Fruit fly (Drosophila melanogaster) whole organism, wandering third instar larva: ENCODE results near the gene ImpL2.

Experiments
- Abd-B ChIP-seq: fragments of >200 bp; optimal IDR thresholded peaks from 2 replicates; lab custom pipeline; 2017; ENCODE audit warnings: missing biosample characterization, missing genetic modification characterization
- CG9705 ChIP-seq: fragments of 200-800 bp; sonication (Bioruptor generic); optimal IDR thresholded peaks from 2 replicates; lab custom pipeline; 2018; ENCODE audit warnings: missing biosample characterization, mild to moderate bottlenecking, missing genetic modification characterization
- CrebA ChIP-seq: fragments of 200-800 bp; sonication (Bioruptor generic); optimal IDR thresholded peaks from 2 replicates; lab custom pipeline; 2016; ENCODE audit warnings: missing biosample characterization, mild to moderate bottlenecking, missing genetic modification characterization, borderline replicate concordance
- Dif ChIP-seq: fragments of 200-275, 200-300 bp; sonication (Bioruptor generic); optimal IDR thresholded peaks from 2 replicates; lab custom pipeline; 2018; ENCODE audit warnings: missing biosample characterization, missing genetic modification characterization; ENCODE audit not compliant: partially characterized antibody
- GATAd ChIP-seq: sonication (Bioruptor generic); optimal IDR thresholded peaks from 2 replicates; lab custom pipeline; 2016; ENCODE audit warnings: missing biosample characterization, missing genetic modification characterization
- HLH106 ChIP-seq: fragments of 200-800 bp; optimal IDR thresholded peaks from 3 replicates; lab custom pipeline; 2019; ENCODE audit warnings: missing biosample characterization, mild to moderate bottlenecking, missing genetic modification characterization, moderate library complexity
- Hnf4 ChIP-seq: fragments of 200-800 bp; sonication (Bioruptor generic); optimal IDR thresholded peaks from 2 replicates; lab custom pipeline; 2016; ENCODE audit warnings: missing biosample characterization, mild to moderate bottlenecking, missing genetic modification characterization
- Hr83 ChIP-seq: fragments of 200-300 bp; sonication (Bioruptor generic); optimal IDR thresholded peaks from 2 replicates; lab custom pipeline; 2016; ENCODE audit warnings: missing biosample characterization, mild to moderate bottlenecking, missing genetic modification characterization, moderate library complexity; ENCODE audit not compliant: poor library complexity, severe bottlenecking
- Jra ChIP-seq: sonication (Bioruptor generic); optimal IDR thresholded peaks from 2 replicates; lab custom pipeline; 2016; ENCODE audit warnings: missing biosample characterization, missing genetic modification characterization
- Mio ChIP-seq: sonication (Bioruptor generic); optimal IDR thresholded peaks from 2 replicates; lab custom pipeline; 2016; ENCODE audit warnings: missing biosample characterization, missing genetic modification characterization
- N ChIP-seq: fragments of >200 bp; optimal IDR thresholded peaks from 2 replicates; lab custom pipeline; 2018; ENCODE audit warnings: missing biosample characterization, missing external identifiers, missing genetic modification characterization
- OdsH ChIP-seq: fragments of 200-800 bp; sonication (Bioruptor generic); optimal IDR thresholded peaks from 2 replicates; lab custom pipeline; 2016; ENCODE audit warnings: missing biosample characterization, mild to moderate bottlenecking, missing genetic modification characterization
- Sp1 ChIP-seq: fragments of 200-800 bp; sonication (Bioruptor generic); optimal IDR thresholded peaks from 3 replicates; lab custom pipeline; 2019; ENCODE audit warnings: missing biosample characterization, mild to moderate bottlenecking, missing genetic modification characterization, moderate library complexity
- Vsx2 ChIP-seq: fragments of 200-300, 225-300 bp; sonication (Bioruptor generic); optimal IDR thresholded peaks from 2 replicates; lab custom pipeline; 2018; ENCODE audit warnings: missing biosample characterization, missing genetic modification characterization; ENCODE audit not compliant: partially characterized antibody
- br ChIP-seq: fragments of 200-800 bp; sonication (Bioruptor generic); optimal IDR thresholded peaks from 2 replicates; lab custom pipeline; 2016; ENCODE audit warnings: missing biosample characterization, missing genetic modification characterization
- brk ChIP-seq: fragments of 200-800 bp; sonication (Bioruptor generic); optimal IDR thresholded peaks from 2 replicates; lab custom pipeline; 2016; ENCODE audit warnings: missing biosample characterization, mild to moderate bottlenecking, missing genetic modification characterization
- dl ChIP-seq, 2 experiments: fragments of 175-275, 200-275 bp in 1 of 2; fragments of 200-275 bp in 1 of 2; sonication (Bioruptor generic); optimal IDR thresholded peaks; lab custom pipeline; 2018; ENCODE audit warnings: mild to moderate bottlenecking in 2 of 2, missing biosample characterization in 2 of 2, missing genetic modification characterization in 2 of 2, moderate library complexity in 2 of 2; ENCODE audit not compliant: partially characterized antibody in 2 of 2, insufficient read depth in 1 of 2
- foxo ChIP-seq, 2 experiments: fragments of 200-800 bp; sonication (Bioruptor generic); optimal IDR thresholded peaks; 2 replicates in 1 of 2; 3 replicates in 1 of 2; lab custom pipeline; 2016 to 2017; ENCODE audit warnings: missing biosample characterization in 2 of 2, missing genetic modification characterization in 2 of 2
- h ChIP-seq: fragments of 200-800 bp; sonication (Bioruptor generic); optimal IDR thresholded peaks from 3 replicates; lab custom pipeline; 2016; ENCODE audit warnings: missing biosample characterization, mild to moderate bottlenecking, missing genetic modification characterization
- jim ChIP-seq: fragments of 175-275, 200-325 bp; sonication (Bioruptor generic); optimal IDR thresholded peaks from 2 replicates; lab custom pipeline; 2016; ENCODE audit warnings: missing biosample characterization, mild to moderate bottlenecking, missing genetic modification characterization
- pan ChIP-seq: fragments of >200 bp; optimal IDR thresholded peaks from 2 replicates; lab custom pipeline; 2017
- psq ChIP-seq: fragments of 200-800 bp; sonication (Bioruptor generic); optimal IDR thresholded peaks from 3 replicates; lab custom pipeline; 2017; ENCODE audit warnings: missing biosample characterization, mild to moderate bottlenecking, missing genetic modification characterization, moderate library complexity
- rgr ChIP-seq: fragments of 200-800 bp; sonication (Bioruptor generic); optimal IDR thresholded peaks from 3 replicates; lab custom pipeline; 2016; ENCODE audit warnings: missing biosample characterization, mild to moderate bottlenecking, missing genetic modification characterization
- sv ChIP-seq: fragments of 200-800 bp; sonication (Bioruptor generic); optimal IDR thresholded peaks from 3 replicates; lab custom pipeline; 2016; ENCODE audit warnings: missing biosample characterization, missing genetic modification characterization
- tai ChIP-seq: sonication (Bioruptor generic); optimal IDR thresholded peaks from 2 replicates; lab custom pipeline; 2016; ENCODE audit warnings: missing biosample characterization, missing genetic modification characterization
- usp ChIP-seq: fragments of >200 bp; optimal IDR thresholded peaks from 2 replicates; lab custom pipeline; 2017; ENCODE audit warnings: missing biosample characterization, missing genetic modification characterization
- woc ChIP-seq: sonication (Bioruptor generic); optimal IDR thresholded peaks from 2 replicates; lab custom pipeline; 2016; ENCODE audit warnings: missing biosample characterization, mild to moderate bottlenecking, missing genetic modification characterization

The ImpL2 gene

DNA sequence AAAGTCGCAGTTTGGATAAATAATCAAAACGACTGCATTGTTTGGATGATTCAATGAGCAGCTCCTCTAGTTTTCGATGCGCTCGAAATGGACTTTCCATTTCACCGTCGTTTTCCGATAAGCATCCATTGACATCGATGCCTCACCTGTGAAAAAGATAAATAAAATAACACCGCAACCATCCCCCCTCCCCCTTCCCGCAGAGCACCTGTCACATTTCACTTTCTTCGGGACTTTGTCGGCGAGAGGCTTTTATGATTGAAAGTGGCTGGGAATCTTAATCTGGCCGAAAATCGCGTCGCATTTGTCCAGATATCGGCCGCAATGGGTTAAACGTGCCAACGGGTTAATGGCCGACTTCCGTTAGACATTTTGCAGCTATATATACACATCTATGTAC lies 33.3 kb upstream of the ImpL2 start:
- no peak for TF ChIP-seq psq (GFP tag; lab: Kevin White, UChicago)
- no peak for TF ChIP-seq Hr83 (GFP tag; lab: Kevin White, UChicago)
- no peak for TF ChIP-seq Vsx2 (GFP tag; lab: Kevin White, UChicago)
- TF ChIP-seq CG9705 (GFP tag; lab: Kevin White, UChicago) = no peak
- TF ChIP-seq brk (GFP tag; lab: Kevin White, UChicago) = no peak
- TF ChIP-seq Abd-B (GFP tag; lab: Kevin White, UChicago) = no peak
- TF ChIP-seq rgr (GFP tag; lab: Kevin White, UChicago) = no peak
- no peak for TF ChIP-seq jim (GFP tag; lab: Kevin White, UChicago)
- TF ChIP-seq Hnf4 (GFP tag; lab: Kevin White, UChicago) = no peak
- no peak for TF ChIP-seq HLH106 (tag; lab: Kevin White, UChicago)
- TF ChIP-seq foxo (GFP tag; optimal IDR thresholded peaks at IDR 0.05; lab: Kevin White, UChicago) = no peak
- TF ChIP-seq dl (GFP tag; optimal IDR thresholded peaks at IDR 0.05; lab: Kevin White, UChicago; ENCODE audit: insufficient read depth in 1 of 2, partially characterized antibody in 2 of 2) = no peak
- TF ChIP-seq, all 38 proteins: peak for 0

DNA sequence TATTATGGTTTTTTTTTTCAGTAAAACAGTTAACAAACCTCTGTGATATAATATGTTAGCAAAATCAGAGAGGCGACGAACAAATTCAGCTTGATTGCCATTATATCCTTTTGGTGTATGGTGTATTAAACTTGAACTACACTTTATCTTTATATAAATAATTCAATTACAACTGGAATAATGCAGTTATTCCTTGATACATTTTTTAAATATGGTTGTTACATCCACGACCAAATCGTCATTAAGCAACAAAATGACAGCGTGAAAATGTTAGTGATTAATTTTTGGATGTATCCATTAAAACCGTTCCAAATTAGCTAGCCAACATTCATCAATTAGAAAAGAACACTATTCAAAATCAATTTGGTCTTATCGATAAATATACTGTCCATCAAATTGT lies 31.5 kb upstream of the ImpL2 start, which contains the start of gene CG33764:
Gene CG33764 (minus strand): TSS at position 101 of the 400 bp plus-strand sequence.
- TF ChIP-seq psq (GFP tag; lab: Kevin White, UChicago) = no peak
- TF ChIP-seq OdsH (GFP tag; lab: Kevin White, UChicago) = no peak
- TF ChIP-seq tai (GFP tag; lab: Kevin White, UChicago) = no peak
- TF ChIP-seq HLH106 (tag; lab: Kevin White, UChicago) = no peak
- TF ChIP-seq Mio = no peak
- TF ChIP-seq N (GFP tag; lab: Kevin White, UChicago) = no peak
- TF ChIP-seq sv (GFP tag; lab: Kevin White, UChicago) = no peak
- TF ChIP-seq Abd-B (GFP tag; lab: Kevin White, UChicago) = no peak
- TF ChIP-seq Sp1 = no peak
- no peak for TF ChIP-seq brk (GFP tag; lab: Kevin White, UChicago)
- no peak for TF ChIP-seq dl (GFP tag; optimal IDR thresholded peaks at IDR 0.05; lab: Kevin White, UChicago; ENCODE audit: insufficient read depth in 1 of 2, partially characterized antibody in 2 of 2)
- no peak for TF ChIP-seq Dif (GFP tag; lab: Kevin White, UChicago)
- TF ChIP-seq usp (GFP tag; lab: Kevin White, UChicago) = no peak
- TF ChIP-seq Jra (GFP tag; lab: Kevin White, UChicago) = no peak
- no peak for TF ChIP-seq woc
- TF ChIP-seq pan (lab: Kevin White, UChicago) = no peak
- TF ChIP-seq GATAd (GFP tag; lab: Kevin White, UChicago) = no peak
- TF ChIP-seq, all 38 proteins: peak for 0

DNA sequence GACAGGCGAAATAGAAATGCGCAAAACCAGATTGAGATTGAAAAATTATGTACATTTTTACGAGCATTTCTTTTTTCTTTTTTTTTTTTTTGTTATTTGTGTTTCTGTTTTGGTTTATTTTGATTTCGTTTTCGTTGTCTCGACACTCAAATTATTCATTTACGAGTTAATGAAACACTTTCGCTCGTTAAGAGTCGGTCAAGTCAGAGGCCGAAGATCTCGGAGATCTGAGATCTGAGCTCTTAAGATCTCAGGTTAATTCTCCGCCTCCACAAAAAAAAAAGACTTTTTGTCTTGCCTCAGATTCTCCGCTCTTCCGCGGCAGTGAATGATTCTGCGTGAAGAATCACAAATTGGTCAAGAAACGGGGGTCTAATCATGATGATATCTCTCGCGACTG lies 29.9 kb upstream of the ImpL2 start:
- no peak for TF ChIP-seq usp (GFP tag; lab: Kevin White, UChicago)
- TF ChIP-seq foxo (GFP tag; optimal IDR thresholded peaks at IDR 0.05; lab: Kevin White, UChicago) = no peak

DNA sequence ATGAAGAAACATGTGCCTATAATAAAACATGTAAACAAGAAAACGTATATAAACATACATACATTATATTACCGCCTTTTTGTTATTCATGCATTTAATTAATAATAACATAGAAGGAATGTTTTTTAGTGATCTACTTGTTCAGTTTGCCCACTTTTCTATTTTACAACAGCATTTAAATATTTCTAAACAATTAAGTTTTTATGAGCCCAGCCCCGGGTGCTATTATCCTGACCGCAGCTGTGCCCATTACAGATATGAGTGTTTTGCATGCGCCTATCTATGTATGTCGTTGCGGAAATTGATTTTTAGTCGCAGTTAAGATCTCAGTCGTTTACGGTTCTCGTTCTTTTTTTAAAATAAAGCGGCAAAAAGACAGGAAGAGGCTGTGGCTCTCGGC lies 29.0 kb upstream of the ImpL2 start:
- no peak for TF ChIP-seq Sp1

DNA sequence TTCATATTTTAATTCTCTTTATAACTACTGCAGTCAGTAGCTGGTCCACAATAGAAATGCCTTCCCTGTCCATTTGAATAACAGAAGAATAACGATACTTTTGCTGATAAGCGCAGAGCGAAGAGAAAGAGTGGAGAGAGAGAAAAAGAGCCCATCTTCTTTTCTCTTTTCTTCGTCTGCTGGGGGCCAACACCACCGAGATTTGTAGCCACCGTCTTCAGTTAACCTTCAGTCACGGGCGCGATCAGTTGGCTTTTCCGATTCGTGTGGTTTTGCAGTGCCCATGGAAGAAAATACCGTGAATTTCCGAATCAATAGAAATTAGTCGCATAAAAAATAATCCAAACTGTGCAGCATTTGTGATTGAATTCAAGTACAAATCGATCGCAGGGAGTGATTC lies 27.6 kb upstream of the ImpL2 start, which contains the start of gene CG1273:
Gene CG1273 (plus strand): TSS at position 218 of the 400 bp plus-strand sequence.
- no peak for TF ChIP-seq OdsH (GFP tag; lab: Kevin White, UChicago)
- no peak for TF ChIP-seq Jra (GFP tag; lab: Kevin White, UChicago)
- TF ChIP-seq usp (GFP tag; lab: Kevin White, UChicago) = no peak
- TF ChIP-seq, all 38 proteins: peak for 0

DNA sequence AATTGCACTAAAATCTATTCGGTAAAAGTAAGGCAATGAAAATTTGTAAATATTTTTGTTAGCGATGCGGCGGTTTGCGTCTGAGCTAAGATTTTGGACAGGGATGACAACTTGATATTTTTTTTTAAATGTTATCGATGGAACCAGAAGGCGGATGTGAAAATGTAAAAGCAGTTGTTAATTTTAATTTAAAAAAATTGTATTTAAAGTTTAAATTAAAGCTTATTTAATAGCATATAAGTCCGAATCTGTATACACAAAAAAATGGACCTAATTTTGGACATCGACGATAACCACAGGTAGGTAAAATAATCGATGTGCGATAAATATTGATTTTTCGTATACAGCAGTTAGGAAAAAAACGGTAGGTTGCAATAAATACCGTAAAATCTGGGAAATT lies 26.4 kb upstream of the ImpL2 start, which contains the start of the genes CG11586 and VhaM9.7-a:
Gene CG11586 (minus strand): TSS at position 87 of the 400 bp plus-strand sequence.
Gene VhaM9.7-a (plus strand): TSS at position 322 of the 400 bp plus-strand sequence.
- TF ChIP-seq h (GFP tag; lab: Kevin White, UChicago) (peak; percentile 9), N (GFP tag; lab: Kevin White, UChicago) (no peak), Jra (GFP tag; lab: Kevin White, UChicago) (peak; percentile 4), OdsH (GFP tag; lab: Kevin White, UChicago) (peak; percentile 1), CG9705 (GFP tag; lab: Kevin White, UChicago) (no peak), psq (GFP tag; lab: Kevin White, UChicago) (peak; percentile 4), CrebA (GFP tag; lab: Kevin White, UChicago) (no peak), rgr (GFP tag; lab: Kevin White, UChicago) (peak; percentile 18), usp (GFP tag; lab: Kevin White, UChicago) (no peak), foxo (GFP tag; optimal IDR thresholded peaks at IDR 0.05; lab: Kevin White, UChicago) (peak in 1 of 2 experiments; percentile 21), Sp1 (no peak), Vsx2 (GFP tag; lab: Kevin White, UChicago) (no peak), br (GFP tag; lab: Kevin White, UChicago) (no peak)
